Worm (Caenorhabditis elegans) whole organism, mixed stage, embryonic: ENCODE data around the gene F15H10.10.

Experiments
- nhr-2 ChIP-seq: fragments of 150-350 bp; optimal IDR thresholded peaks from 2 replicates; lab custom pipeline; 2014; ENCODE audit warnings: missing biosample characterization, missing genetic modification characterization
- unc-39 ChIP-seq: fragments of 150-350 bp; optimal IDR thresholded peaks from 2 replicates; lab custom pipeline; 2014; ENCODE audit warnings: missing biosample characterization, missing genetic modification characterization

ce11 chrV:10457247-10457646 lies 40.4 kb upstream of the F15H10.10 start, which contains the start of gene F22E12.1:
- no peak for TF ChIP-seq nhr-2 (tag; lab: Kevin White, UChicago)
- no peak for TF ChIP-seq unc-39 (tag; lab: Kevin White, UChicago)
